Worm (Caenorhabditis elegans) whole organism, L4/young adult: ENCODE data around the gene T10H4.13.

Experiments used
- W03F9.2 ChIP-seq: fragments of 150-350 bp; optimal IDR thresholded peaks from 2 replicates; lab custom pipeline; 2014; ENCODE audit warnings: missing biosample characterization, missing genetic modification characterization
- dao-5 ChIP-seq: sonication (generic microtip); optimal IDR thresholded peaks from 2 replicates; lab custom pipeline; 2016; ENCODE audit warnings: missing genotype, missing genetic modification characterization, moderate library complexity, missing compliant biosample characterization
- him-1 ChIP-seq: sonication (generic microtip); optimal IDR thresholded peaks from 2 replicates; lab custom pipeline; 2016; ENCODE audit warnings: missing genotype, missing genetic modification reagents, missing genetic modification characterization, missing compliant biosample characterization

Gene T10H4.13

ce11 chrV:15267405-15267804, at the start of gene T10H4.13:
T10H4.13 (minus strand) TSS chrV:15267505.
- TF ChIP-seq him-1 (no peak), W03F9.2 (no peak), dao-5 (tag; lab: Kevin White, UChicago) (no peak)

ce11 chrV:15315827-15316527, 48.7 kb upstream of the T10H4.13 start, which contains the start of the genes srt-22 and nhr-246:
srt-22 (minus strand) TSS chrV:15315927.
nhr-246 (plus strand) TSS chrV:15316477.
- no peak for TF ChIP-seq W03F9.2
- TF ChIP-seq dao-5 (tag; lab: Kevin White, UChicago): no peak
- no peak for TF ChIP-seq him-1

ce11 chrV:15313529-15313928, 46.2 kb upstream of the T10H4.13 start:
- TF ChIP-seq W03F9.2: no peak
- TF ChIP-seq him-1: no peak
- TF ChIP-seq dao-5 (tag; lab: Kevin White, UChicago): no peak

- TF ChIP-seq W03F9.2 (no peak), him-1 (no peak), dao-5 (tag; lab: Kevin White, UChicago) (no peak)
Measured at ce11 chrV:15310780-15311179, 43.5 kb upstream of the T10H4.13 start, which contains the start of gene irld-62. irld-62 (plus strand) TSS chrV:15311080.

- no peak for TF ChIP-seq W03F9.2
- no peak for TF ChIP-seq dao-5 (tag; lab: Kevin White, UChicago)
- no peak for TF ChIP-seq him-1
Measured at ce11 chrV:15309011-15309410, 41.7 kb upstream of the T10H4.13 start, which contains the start of gene srz-10. srz-10 (minus strand) TSS chrV:15309098.

ce11 chrV:15306745-15307144, 39.4 kb upstream of the T10H4.13 start, which contains the start of gene T26H8.4:
T26H8.4 (minus strand) TSS chrV:15306845.
- TF ChIP-seq W03F9.2 (no peak), him-1 (no peak), dao-5 (tag; lab: Kevin White, UChicago) (no peak)

ce11 chrV:15305502-15305901, 38.2 kb upstream of the T10H4.13 start, which contains the start of gene T26H8.5:
T26H8.5 (minus strand) TSS chrV:15305602.
- TF ChIP-seq dao-5 (tag; lab: Kevin White, UChicago) (no peak), him-1 (no peak), W03F9.2 (no peak)

- TF ChIP-seq dao-5 (tag; lab: Kevin White, UChicago): no peak
- no peak for TF ChIP-seq him-1
- no peak for TF ChIP-seq W03F9.2
Measured at ce11 chrV:15303625-15304024, 36.3 kb upstream of the T10H4.13 start, which contains the start of gene srx-48. srx-48 (minus strand) TSS chrV:15303725.

ce11 chrV:15298597-15298996, 31.3 kb upstream of the T10H4.13 start, which contains the start of gene cpr-3:
cpr-3 (minus strand) TSS chrV:15298700.
- TF ChIP-seq W03F9.2: no peak
- no peak for TF ChIP-seq dao-5 (tag; lab: Kevin White, UChicago)
- no peak for TF ChIP-seq him-1

ce11 chrV:15293865-15294264, 26.6 kb upstream of the T10H4.13 start, which contains the start of gene str-96:
str-96 (minus strand) TSS chrV:15293965.
- TF ChIP-seq him-1 (no peak), W03F9.2 (no peak), dao-5 (tag; lab: Kevin White, UChicago) (no peak)

- TF ChIP-seq dao-5 (tag; lab: Kevin White, UChicago): no peak
- TF ChIP-seq W03F9.2: no peak
- TF ChIP-seq him-1: no peak
Measured at ce11 chrV:15290995-15291394, 23.7 kb upstream of the T10H4.13 start, which contains the start of gene cyp-34A2. cyp-34A2 (minus strand) TSS chrV:15291095.

ce11 chrV:15287856-15288255, 20.6 kb upstream of the T10H4.13 start, which contains the start of gene cyp-34A1:
cyp-34A1 (minus strand) TSS chrV:15287956.
- TF ChIP-seq W03F9.2 (no peak), him-1 (no peak), dao-5 (tag; lab: Kevin White, UChicago) (no peak)

ce11 chrV:15285984-15286383, 18.7 kb upstream of the T10H4.13 start:
- TF ChIP-seq W03F9.2 (no peak), him-1 (no peak), dao-5 (tag; lab: Kevin White, UChicago) (no peak)

ce11 chrV:15281279-15281949, 14.1 kb upstream of the T10H4.13 start, which contains the start of the genes srw-19 and srx-51:
srw-19 (minus strand) TSS chrV:15281379.
srx-51 (plus strand) TSS chrV:15281899.
- no peak for TF ChIP-seq W03F9.2
- TF ChIP-seq dao-5 (tag; lab: Kevin White, UChicago): no peak
- TF ChIP-seq him-1: no peak
